Worm (Caenorhabditis elegans) whole organism, young adult: ENCODE data around the gene cest-32.

Source experiments
- B0019.2 ChIP-seq: fragments of 200-800 bp; sonication (Bioruptor generic); conservative IDR thresholded peaks from 2 replicates; pipeline ENCODE4 v1.3.6; 2022; ENCODE audit warnings: missing genetic modification reagents, missing genetic modification characterization, missing compliant biosample characterization
- B0035.1 ChIP-seq: sonication (generic microtip); optimal IDR thresholded peaks from 2 replicates; lab custom pipeline; 2016; ENCODE audit warnings: missing genetic modification characterization, mild to moderate bottlenecking, missing compliant biosample characterization, missing genotype, missing genetic modification reagents
- B0261.1 ChIP-seq: sonication (generic microtip); optimal IDR thresholded peaks from 2 replicates; lab custom pipeline; 2016; ENCODE audit warnings: mild to moderate bottlenecking, missing genetic modification characterization, moderate library complexity, missing compliant biosample characterization
- F22D6.2 ChIP-seq: sonication (generic microtip); optimal IDR thresholded peaks from 2 replicates; lab custom pipeline; 2016; ENCODE audit warnings: mild to moderate bottlenecking, missing genetic modification characterization, missing compliant biosample characterization
- F37B4.10 ChIP-seq: fragments of 200-800 bp; sonication (Bioruptor generic); IDR thresholded peaks from 2 replicates; pipeline ENCODE4 v1.3.6; 2022; ENCODE audit warnings: missing genetic modification characterization, missing compliant biosample characterization
- F49E8.2 ChIP-seq: sonication (generic microtip); optimal IDR thresholded peaks from 3 replicates; lab custom pipeline; 2017; ENCODE audit warnings: missing genetic modification characterization, mild to moderate bottlenecking, missing compliant biosample characterization, antibody characterized with exemption, moderate library complexity; ENCODE audit not compliant: insufficient read depth
- F52B5.7 ChIP-seq: sonication (generic microtip); optimal IDR thresholded peaks from 2 replicates; lab custom pipeline; 2016; ENCODE audit warnings: mild to moderate bottlenecking, missing genetic modification characterization, missing compliant biosample characterization
- F57C9.4 ChIP-seq: sonication (generic microtip); optimal IDR thresholded peaks from 2 replicates; lab custom pipeline; 2017; ENCODE audit warnings: mild to moderate bottlenecking, missing genetic modification characterization, missing compliant biosample characterization
- Y56A3A.18 ChIP-seq: fragments of 200-800 bp; sonication (Bioruptor generic); IDR thresholded peaks from 2 replicates; pipeline ENCODE4 v1.3.6; 2022; ENCODE audit warnings: missing genetic modification reagents, missing genetic modification characterization, missing compliant biosample characterization
- Y95B8A.8 ChIP-seq: fragments of 200-800 bp; sonication (Bioruptor generic); IDR thresholded peaks from 2 replicates; pipeline ENCODE4 v1.3.6; 2022; ENCODE audit warnings: missing genetic modification reagents, missing genetic modification characterization, missing compliant biosample characterization
- ZK185.1 ChIP-seq: sonication (generic microtip); optimal IDR thresholded peaks from 2 replicates; lab custom pipeline; 2016; ENCODE audit warnings: mild to moderate bottlenecking, missing genetic modification characterization, missing compliant biosample characterization; ENCODE audit not compliant: poor library complexity, severe bottlenecking
- atf-7 ChIP-seq: sonication (generic microtip); optimal IDR thresholded peaks from 2 replicates; lab custom pipeline; 2017; ENCODE audit warnings: mild to moderate bottlenecking, missing genetic modification characterization, missing compliant biosample characterization
- attf-3 ChIP-seq: fragments of 200-800 bp; sonication (Bioruptor generic); conservative IDR thresholded peaks from 2 replicates; pipeline ENCODE4 v1.3.6; 2022; ENCODE audit warnings: missing genetic modification reagents, missing genetic modification characterization, missing compliant biosample characterization
- attf-5 ChIP-seq: fragments of 200-800 bp; sonication (Bioruptor generic); optimal IDR thresholded peaks from 2 replicates; lab custom pipeline; 2018; ENCODE audit warnings: mild to moderate bottlenecking, missing genetic modification characterization, missing compliant biosample characterization
- bed-2 ChIP-seq: fragments of 200-800 bp; sonication (Bioruptor generic); IDR thresholded peaks from 2 replicates; pipeline ENCODE4 v1.3.6; 2022; ENCODE audit warnings: missing genetic modification reagents, missing genetic modification characterization, missing compliant biosample characterization
- chd-7 ChIP-seq: sonication (generic microtip); optimal IDR thresholded peaks from 2 replicates; lab custom pipeline; 2016; ENCODE audit warnings: mild to moderate bottlenecking, missing genetic modification characterization, moderate library complexity, missing compliant biosample characterization
- die-1 ChIP-seq: sonication (generic microtip); optimal IDR thresholded peaks from 2 replicates; lab custom pipeline; 2016; ENCODE audit warnings: missing genotype, mild to moderate bottlenecking, missing genetic modification characterization, missing compliant biosample characterization
- dpff-1 ChIP-seq: sonication (generic microtip); optimal IDR thresholded peaks from 2 replicates; lab custom pipeline; 2017; ENCODE audit warnings: mild to moderate bottlenecking, missing genetic modification characterization, missing compliant biosample characterization
- egl-18 ChIP-seq: fragments of 200-800 bp; sonication (Bioruptor generic); IDR thresholded peaks from 2 replicates; pipeline ENCODE4 v1.3.6; 2022; ENCODE audit warnings: missing genetic modification reagents, missing genetic modification characterization, missing compliant biosample characterization
- gei-17 ChIP-seq: fragments of 200-800 bp; sonication (Bioruptor generic); optimal IDR thresholded peaks from 2 replicates; lab custom pipeline; 2018; ENCODE audit warnings: mild to moderate bottlenecking, missing genetic modification characterization, missing compliant biosample characterization
- him-1 ChIP-seq: sonication (generic microtip); optimal IDR thresholded peaks from 2 replicates; lab custom pipeline; 2016; ENCODE audit warnings: missing genotype, missing genetic modification reagents, missing genetic modification characterization, missing compliant biosample characterization
- hlh-26 ChIP-seq: fragments of 200-800 bp; sonication (Bioruptor generic); conservative IDR thresholded peaks from 2 replicates; pipeline ENCODE4 v1.3.6; 2022; ENCODE audit warnings: missing genetic modification reagents, missing genetic modification characterization, missing compliant biosample characterization
- hmg-1.2 ChIP-seq: fragments of 200-800 bp; sonication (Bioruptor generic); IDR thresholded peaks from 2 replicates; pipeline ENCODE4 v1.3.6; 2022; ENCODE audit warnings: missing genetic modification reagents, missing genetic modification characterization, missing compliant biosample characterization
- hmg-20 ChIP-seq: fragments of 200-800 bp; sonication (Bioruptor generic); IDR thresholded peaks from 2 replicates; pipeline ENCODE4 v1.3.6; 2022; ENCODE audit warnings: missing genetic modification reagents, missing genetic modification characterization, missing compliant biosample characterization
- let-526 ChIP-seq: fragments of 200-800 bp; sonication (Bioruptor generic); IDR thresholded peaks from 2 replicates; pipeline ENCODE4 v1.3.6; 2022; ENCODE audit warnings: missing genetic modification reagents, missing genetic modification characterization, missing compliant biosample characterization
- let-607 ChIP-seq, 2 experiments: fragments of 200-800 bp in 1 of 2; sonication (Bioruptor generic) in 1 of 2; sonication (generic microtip) in 1 of 2; optimal IDR thresholded peaks; 2 replicates each; lab custom pipeline; 2016 to 2018; ENCODE audit warnings: mild to moderate bottlenecking in 2 of 2, missing compliant biosample characterization in 2 of 2, missing genetic modification characterization in 2 of 2, moderate library complexity in 2 of 2, missing genotype in 1 of 2
- lin-26 ChIP-seq: fragments of 200-800 bp; sonication (Bioruptor generic); IDR thresholded peaks from 2 replicates; pipeline ENCODE4 v1.3.6; 2022; ENCODE audit warnings: missing genetic modification reagents, missing genetic modification characterization, missing compliant biosample characterization
- lin-40 ChIP-seq: sonication (generic microtip); optimal IDR thresholded peaks from 2 replicates; lab custom pipeline; 2016; ENCODE audit warnings: missing genetic modification characterization, mild to moderate bottlenecking, missing compliant biosample characterization, missing genotype, missing genetic modification reagents
- lir-1 ChIP-seq: fragments of 200-800 bp; sonication (Bioruptor generic); conservative IDR thresholded peaks from 2 replicates; pipeline ENCODE4 v1.3.6; 2022; ENCODE audit warnings: missing genetic modification reagents, missing genetic modification characterization, missing compliant biosample characterization
- lsl-1 ChIP-seq: fragments of 200-800 bp; sonication (Bioruptor generic); optimal IDR thresholded peaks from 2 replicates; lab custom pipeline; 2018; ENCODE audit warnings: mild to moderate bottlenecking, missing genetic modification characterization, moderate library complexity, missing compliant biosample characterization
- madf-10 ChIP-seq: sonication (generic microtip); optimal IDR thresholded peaks from 2 replicates; lab custom pipeline; 2016; ENCODE audit warnings: mild to moderate bottlenecking, missing genetic modification characterization, missing compliant biosample characterization
- mcd-1 ChIP-seq: fragments of 200-800 bp; sonication (Bioruptor generic); IDR thresholded peaks from 2 replicates; pipeline ENCODE4 v1.3.6; 2022; ENCODE audit warnings: missing genetic modification reagents, missing genetic modification characterization, missing compliant biosample characterization
- mes-4 ChIP-seq: sonication (generic microtip); optimal IDR thresholded peaks from 2 replicates; lab custom pipeline; 2016; ENCODE audit warnings: missing genotype, missing genetic modification characterization, missing compliant biosample characterization
- nhr-179 ChIP-seq: sonication (generic microtip); optimal IDR thresholded peaks from 2 replicates; lab custom pipeline; 2016; ENCODE audit warnings: mild to moderate bottlenecking, missing genetic modification characterization, missing compliant biosample characterization
- nhr-27 ChIP-seq: fragments of 200-800 bp; sonication (Bioruptor generic); optimal IDR thresholded peaks from 2 replicates; lab custom pipeline; 2018; ENCODE audit warnings: mild to moderate bottlenecking, missing genetic modification characterization, moderate library complexity, missing compliant biosample characterization
- pha-4 ChIP-seq: fragments of 150-350 bp; sonication (generic microtip); optimal IDR thresholded peaks from 2 replicates; lab custom pipeline; 2014; ENCODE audit warnings: missing biosample characterization, missing genetic modification reagents, missing genetic modification characterization
- repo-1 ChIP-seq: sonication (generic microtip); optimal IDR thresholded peaks from 2 replicates; lab custom pipeline; 2017; ENCODE audit warnings: mild to moderate bottlenecking, missing genetic modification characterization, missing compliant biosample characterization
- sdz-38 ChIP-seq: sonication (generic microtip); optimal IDR thresholded peaks from 2 replicates; lab custom pipeline; 2016; ENCODE audit warnings: missing genotype, missing genetic modification characterization, missing compliant biosample characterization
- sea-2 ChIP-seq: fragments of 200-800 bp; sonication (Bioruptor generic); IDR thresholded peaks from 2 replicates; pipeline ENCODE4 v1.3.6; 2022; ENCODE audit warnings: missing genetic modification characterization, missing compliant biosample characterization
- snpc-1.3 ChIP-seq: sonication (generic microtip); optimal IDR thresholded peaks from 2 replicates; lab custom pipeline; 2017; ENCODE audit warnings: missing genetic modification characterization, mild to moderate bottlenecking, missing compliant biosample characterization, antibody characterized with exemption, moderate library complexity, missing genotype, missing genetic modification reagents; ENCODE audit not compliant: insufficient read depth
- snpc-3.4 ChIP-seq: sonication (generic microtip); optimal IDR thresholded peaks from 2 replicates; lab custom pipeline; 2017; ENCODE audit warnings: missing genetic modification characterization, mild to moderate bottlenecking, missing compliant biosample characterization, antibody characterized with exemption, moderate library complexity, missing genotype, missing genetic modification reagents
- sptf-2 ChIP-seq: fragments of 200-800 bp; sonication (Bioruptor generic); optimal IDR thresholded peaks from 2 replicates; lab custom pipeline; 2018; ENCODE audit warnings: mild to moderate bottlenecking, missing genetic modification characterization, missing compliant biosample characterization
- tbx-9 ChIP-seq: sonication (generic microtip); optimal IDR thresholded peaks from 2 replicates; lab custom pipeline; 2016; ENCODE audit warnings: borderline replicate concordance, missing genetic modification characterization, inconsistent platforms, missing compliant biosample characterization
- zim-3 ChIP-seq: sonication (generic microtip); optimal IDR thresholded peaks from 2 replicates; lab custom pipeline; 2017; ENCODE audit warnings: mild to moderate bottlenecking, missing genetic modification characterization, moderate library complexity, missing compliant biosample characterization
- ztf-18 ChIP-seq: sonication (generic microtip); optimal IDR thresholded peaks from 2 replicates; lab custom pipeline; 2016; ENCODE audit warnings: missing genotype, mild to moderate bottlenecking, missing genetic modification characterization, missing compliant biosample characterization
- ztf-28 ChIP-seq: fragments of 200-800 bp; sonication (Bioruptor generic); IDR thresholded peaks from 2 replicates; pipeline ENCODE4 v1.3.6; 2022; ENCODE audit warnings: missing genetic modification reagents, missing genetic modification characterization, missing compliant biosample characterization

The cest-32 gene

DNA sequence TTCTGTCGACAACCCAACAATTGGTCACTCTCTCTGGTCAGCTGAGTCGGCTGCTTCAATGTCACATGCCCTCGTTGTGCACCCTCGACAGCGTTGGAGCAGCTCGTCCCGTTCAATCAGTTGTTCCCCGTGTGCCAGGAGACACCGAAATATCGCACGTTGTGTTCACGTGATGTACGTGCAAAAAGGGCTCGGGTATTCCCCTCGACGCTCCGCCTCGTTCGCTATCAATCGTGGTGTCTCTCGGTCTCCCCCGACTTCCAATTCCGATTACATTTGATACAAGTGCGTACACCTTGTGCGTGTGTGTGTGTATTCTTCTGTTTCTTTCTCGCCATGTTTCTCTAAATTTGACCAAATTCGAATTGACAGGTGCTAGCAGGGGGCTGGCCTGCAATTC is 37.8 kb upstream of the cest-32 start (continued):
- TF ChIP-seq B0019.2 (GFP tag; lab: Robert Waterston, UW) = no peak
- TF ChIP-seq let-607 (tag; optimal IDR thresholded peaks at IDR 0.05; lab: Kevin White, UChicago) = peak in 1 of 2 experiments; percentile 18
- peak; percentile 71 for TF ChIP-seq lin-26 (GFP tag; lab: Robert Waterston, UW)
- no peak for TF ChIP-seq him-1 (tag; lab: Kevin White, UChicago)
- TF ChIP-seq ztf-18 (tag; lab: Kevin White, UChicago) = peak; percentile 38
- no peak for TF ChIP-seq F49E8.2 (tag; lab: Kevin White, UChicago)
- no peak for TF ChIP-seq Y95B8A.8 (GFP tag; lab: Robert Waterston, UW)
- TF ChIP-seq nhr-27 (tag; lab: Kevin White, UChicago) = no peak
- no peak for TF ChIP-seq snpc-3.4 (tag; lab: Kevin White, UChicago)
- no peak for TF ChIP-seq sptf-2 (GFP tag; lab: Kevin White, UChicago)
- TF ChIP-seq attf-5 = peak; percentile 64
- peak; percentile 14; the same call in 1 of the 2 replicates for TF ChIP-seq hmg-1.2
- TF ChIP-seq tbx-9 (tag; lab: Kevin White, UChicago) = no peak
- TF ChIP-seq zim-3 (tag; lab: Kevin White, UChicago) = no peak
- peak; percentile 79 for TF ChIP-seq F22D6.2 (tag; lab: Kevin White, UChicago)
- TF ChIP-seq B0261.1 (tag; lab: Kevin White, UChicago) = no peak
- TF ChIP-seq mes-4 (tag; lab: Kevin White, UChicago) = no peak
- peak; percentile 41 for TF ChIP-seq gei-17
- peak; percentile 82 for TF ChIP-seq atf-7
- peak; percentile 42 for TF ChIP-seq madf-10
- TF ChIP-seq ZK185.1 = no peak
- TF ChIP-seq lir-1 (GFP tag; lab: Robert Waterston, UW) = peak; percentile 36; the same call in 1 of the 2 replicates
- no peak for TF ChIP-seq sdz-38
- TF ChIP-seq ztf-28 = no peak
- TF ChIP-seq attf-3 = no peak
- TF ChIP-seq snpc-1.3 (tag; lab: Kevin White, UChicago) = no peak
- no peak for TF ChIP-seq Y56A3A.18
- TF ChIP-seq pha-4 = no peak
- TF ChIP-seq bed-2 (GFP tag; lab: Robert Waterston, UW) = no peak
- no peak for TF ChIP-seq hlh-26
- TF ChIP-seq F57C9.4 = no peak
- TF ChIP-seq chd-7 = peak; percentile 86
- TF ChIP-seq repo-1 = no peak
- TF ChIP-seq F37B4.10 (GFP tag; lab: Robert Waterston, UW) = no peak
- peak; percentile 84 for TF ChIP-seq let-526 (GFP tag; lab: Robert Waterston, UW)
- TF ChIP-seq die-1 (tag; lab: Kevin White, UChicago) = no peak
- no peak for TF ChIP-seq B0035.1 (tag; lab: Kevin White, UChicago)
- no peak for TF ChIP-seq egl-18
- TF ChIP-seq dpff-1 (tag; lab: Kevin White, UChicago) = no peak
- TF ChIP-seq mcd-1 = peak; percentile 76
- no peak for TF ChIP-seq lsl-1 (GFP tag; lab: Kevin White, UChicago)
- TF ChIP-seq F52B5.7 (tag; lab: Kevin White, UChicago) = peak; percentile 11
- TF ChIP-seq nhr-179 (tag; lab: Kevin White, UChicago) = no peak
- no peak for TF ChIP-seq lin-40 (tag; lab: Kevin White, UChicago)
- TF ChIP-seq sea-2 (GFP tag; lab: Robert Waterston, UW) = no peak
- no peak for TF ChIP-seq hmg-20 (GFP tag; lab: Robert Waterston, UW)
